Fruit fly (Drosophila melanogaster) whole organism, embryonic: ENCODE data around the gene jim.

ENCODE experiments used
- BEAF-32 ChIP-seq: fragments of 200-800 bp; sonication (Bioruptor generic); optimal IDR thresholded peaks from 3 replicates; lab custom pipeline; 2017; ENCODE audit warnings: missing biosample characterization, missing genetic modification characterization, mild to moderate bottlenecking, moderate library complexity, missing genetic modification reagents
- Bdp1 ChIP-seq: fragments of 200-800 bp; sonication (Bioruptor generic); optimal IDR thresholded peaks from 3 replicates; lab custom pipeline; 2016; ENCODE audit warnings: missing biosample characterization, missing genetic modification characterization
- Bgb ChIP-seq: fragments of 200-800 bp; sonication (Bioruptor generic); IDR thresholded peaks from 2 replicates; pipeline ENCODE4 v1.3.6; 2022; ENCODE audit warnings: missing biosample characterization, missing genetic modification characterization; ENCODE audit not compliant: partially characterized antibody
- C15 ChIP-seq: fragments of 200-800 bp; sonication (Bioruptor generic); IDR thresholded peaks from 3 replicates; pipeline ENCODE4 v1.3.6; 2022; ENCODE audit warnings: missing biosample characterization, missing genetic modification characterization
- CG10147 ChIP-seq: fragments of 200-800 bp; sonication (Bioruptor generic); optimal IDR thresholded peaks from 2 replicates; lab custom pipeline; 2019; ENCODE audit warnings: missing biosample characterization, mild to moderate bottlenecking, missing genetic modification characterization, moderate library complexity
- CG10267 ChIP-seq: fragments of 200-800 bp; sonication (Bioruptor generic); optimal IDR thresholded peaks from 2 replicates; lab custom pipeline; 2018; ENCODE audit warnings: missing biosample characterization, mild to moderate bottlenecking, missing genetic modification characterization, moderate library complexity
- CG10431 ChIP-seq: fragments of 200-800 bp; sonication (Bioruptor generic); optimal IDR thresholded peaks from 3 replicates; lab custom pipeline; 2018; ENCODE audit warnings: missing biosample characterization, mild to moderate bottlenecking, missing genetic modification characterization
- CG13424 ChIP-seq: fragments of 200-800 bp; sonication (Bioruptor generic); optimal IDR thresholded peaks from 2 replicates; lab custom pipeline; 2019; ENCODE audit warnings: missing biosample characterization, mild to moderate bottlenecking, missing genetic modification characterization, moderate library complexity
- CG14860 ChIP-seq: fragments of 200-800 bp; sonication (Bioruptor generic); IDR thresholded peaks from 3 replicates; pipeline ENCODE4 v1.3.6; 2022; ENCODE audit warnings: missing biosample characterization, missing genetic modification characterization; ENCODE audit not compliant: partially characterized antibody
- CG1603 ChIP-seq: fragments of 200-800 bp; sonication (Bioruptor generic); optimal IDR thresholded peaks from 2 replicates; lab custom pipeline; 2019; ENCODE audit warnings: missing biosample characterization, mild to moderate bottlenecking, missing genetic modification characterization, moderate library complexity
- CG17385 ChIP-seq: fragments of 200-800 bp; sonication (Bioruptor generic); optimal IDR thresholded peaks from 3 replicates; lab custom pipeline; 2018; ENCODE audit warnings: missing biosample characterization, mild to moderate bottlenecking, missing genetic modification characterization
- CG18262 ChIP-seq: fragments of 200-800 bp; optimal IDR thresholded peaks from 3 replicates; lab custom pipeline; 2019; ENCODE audit warnings: missing biosample characterization, mild to moderate bottlenecking, missing genetic modification characterization, moderate library complexity
- CG34422 ChIP-seq: fragments of 200-800 bp; sonication (Bioruptor generic); IDR thresholded peaks from 3 replicates; pipeline ENCODE4 v1.3.6; 2022; ENCODE audit warnings: missing biosample characterization, missing genetic modification characterization
- CG6854 ChIP-seq: fragments of 200-800 bp; sonication (Bioruptor generic); optimal IDR thresholded peaks from 3 replicates; lab custom pipeline; 2017; ENCODE audit warnings: missing biosample characterization, mild to moderate bottlenecking, missing genetic modification characterization
- CG7357 ChIP-seq: fragments of 200-800 bp; sonication (Bioruptor generic); IDR thresholded peaks from 3 replicates; pipeline ENCODE4 v1.3.6; 2022; ENCODE audit warnings: missing biosample characterization, missing genetic modification characterization
- CG8765 ChIP-seq: fragments of 200-800 bp; sonication (Bioruptor generic); IDR thresholded peaks from 2 replicates; pipeline ENCODE4 v1.3.6; 2022; ENCODE audit warnings: missing biosample characterization, missing genetic modification characterization
- CHES-1-like ChIP-seq: fragments of 200-800 bp; sonication (Bioruptor generic); optimal IDR thresholded peaks from 2 replicates; lab custom pipeline; 2016; ENCODE audit warnings: missing biosample characterization, missing genetic modification characterization
- Dll ChIP-seq: fragments of 200-800 bp; sonication (Bioruptor generic); IDR thresholded peaks from 4 replicates; pipeline ENCODE4 v1.3.6; 2022; ENCODE audit warnings: missing biosample characterization, missing genetic modification characterization; ENCODE audit not compliant: partially characterized antibody
- Gsc ChIP-seq: fragments of 200-800 bp; sonication (Bioruptor generic); IDR thresholded peaks from 2 replicates; pipeline ENCODE4 v1.3.6; 2022; ENCODE audit warnings: missing biosample characterization, missing genetic modification characterization
- HmgD ChIP-seq: fragments of 200-800 bp; sonication (Bioruptor generic); optimal IDR thresholded peaks from 3 replicates; lab custom pipeline; 2016; ENCODE audit warnings: missing biosample characterization, missing genetic modification characterization
- Mad ChIP-seq: fragments of 200-800 bp; sonication (Bioruptor generic); optimal IDR thresholded peaks from 2 replicates; lab custom pipeline; 2016; ENCODE audit warnings: missing biosample characterization, missing genetic modification characterization
- NK7.1 ChIP-seq: fragments of 200-800 bp; sonication (Bioruptor generic); optimal IDR thresholded peaks from 3 replicates; lab custom pipeline; 2016; ENCODE audit warnings: missing biosample characterization, missing genetic modification characterization
- Nf-YC ChIP-seq: fragments of 200-800 bp; optimal IDR thresholded peaks from 3 replicates; lab custom pipeline; 2019; ENCODE audit warnings: missing biosample characterization, mild to moderate bottlenecking, missing genetic modification characterization, moderate library complexity
- Stat92E ChIP-seq, 3 experiments: fragments of >200 bp in 2 of 3; fragments of 200-800 bp in 1 of 3; sonication (Bioruptor generic) in 1 of 3; optimal IDR thresholded peaks; 2 replicates each; lab custom pipeline; 2017 to 2019; ENCODE audit warnings: missing biosample characterization in 3 of 3, missing genetic modification characterization in 3 of 3, mild to moderate bottlenecking in 1 of 3, moderate library complexity in 1 of 3
- TFAM ChIP-seq: fragments of 200-800 bp; sonication (Bioruptor generic); optimal IDR thresholded peaks from 2 replicates; lab custom pipeline; 2017; ENCODE audit warnings: missing biosample characterization, missing genetic modification characterization, inconsistent platforms
- Xbp1 ChIP-seq: fragments of 200-800 bp; sonication (Bioruptor generic); optimal IDR thresholded peaks from 3 replicates; lab custom pipeline; 2016; ENCODE audit warnings: missing biosample characterization, mild to moderate bottlenecking, missing genetic modification characterization
- YL-1 ChIP-seq: fragments of 200-800 bp; sonication (Bioruptor generic); optimal IDR thresholded peaks from 3 replicates; lab custom pipeline; 2017; ENCODE audit warnings: missing biosample characterization, mild to moderate bottlenecking, missing genetic modification characterization
- cad ChIP-seq: fragments of >200 bp; optimal IDR thresholded peaks from 2 replicates; lab custom pipeline; 2017; ENCODE audit warnings: missing biosample characterization, missing genetic modification characterization
- chinmo ChIP-seq: fragments of 200-800 bp; sonication (Bioruptor generic); IDR thresholded peaks from 4 replicates; pipeline ENCODE4 v1.3.6; 2022; ENCODE audit warnings: missing biosample characterization, missing genetic modification characterization; ENCODE audit not compliant: partially characterized antibody
- exex ChIP-seq: fragments of 200-800 bp; sonication (Bioruptor generic); optimal IDR thresholded peaks from 4 replicates; lab custom pipeline; 2018; ENCODE audit warnings: missing biosample characterization, mild to moderate bottlenecking, missing genetic modification characterization, moderate library complexity
- gcm2 ChIP-seq: fragments of 200-800 bp; sonication (Bioruptor generic); optimal IDR thresholded peaks from 2 replicates; lab custom pipeline; 2016; ENCODE audit warnings: missing biosample characterization, missing genetic modification characterization
- grn ChIP-seq: fragments of 200-800 bp; sonication (Bioruptor generic); optimal IDR thresholded peaks from 3 replicates; lab custom pipeline; 2017; ENCODE audit warnings: missing biosample characterization, missing genetic modification characterization
- gt ChIP-seq: fragments of 200-800 bp; sonication (Bioruptor generic); IDR thresholded peaks from 2 replicates; pipeline ENCODE4 v1.3.6; 2022; ENCODE audit warnings: missing biosample characterization, missing genetic modification characterization
- hb ChIP-seq: fragments of 200-800 bp; sonication (Bioruptor generic); IDR thresholded peaks from 3 replicates; pipeline ENCODE4 v1.3.6; 2022; ENCODE audit warnings: missing biosample characterization, missing genetic modification characterization; ENCODE audit not compliant: partially characterized antibody
- hkb ChIP-seq, 2 experiments: fragments of 200-800 bp in 1 of 2; fragments of >200 bp in 1 of 2; sonication (Bioruptor generic) in 1 of 2; IDR thresholded peaks in 1 of 2; optimal IDR thresholded peaks in 1 of 2; 2 replicates each; pipeline versions ENCODE4 v1.3.6 to Lab custom; 2017 to 2022; ENCODE audit warnings: missing biosample characterization in 1 of 2, missing genetic modification characterization in 1 of 2
- jigr1 ChIP-seq: fragments of 200-800 bp; sonication (Bioruptor generic); IDR thresholded peaks from 3 replicates; pipeline ENCODE4 v1.3.6; 2022; ENCODE audit warnings: missing biosample characterization, missing genetic modification characterization
- p53 ChIP-seq: fragments of 200-800 bp; sonication (Bioruptor generic); optimal IDR thresholded peaks from 2 replicates; lab custom pipeline; 2016; ENCODE audit warnings: missing biosample characterization, missing genetic modification characterization
- pita ChIP-seq: fragments of 200-800 bp; sonication (Bioruptor generic); optimal IDR thresholded peaks from 2 replicates; lab custom pipeline; 2017; ENCODE audit warnings: missing biosample characterization, mild to moderate bottlenecking, missing genetic modification characterization
- pzg ChIP-seq: fragments of 200-800 bp; sonication (Bioruptor generic); optimal IDR thresholded peaks from 3 replicates; lab custom pipeline; 2018; ENCODE audit warnings: missing biosample characterization, mild to moderate bottlenecking, missing genetic modification characterization, moderate library complexity
- ranshi ChIP-seq: fragments of 200-800 bp; sonication (Bioruptor generic); IDR thresholded peaks from 2 replicates; pipeline ENCODE4 v1.3.6; 2022; ENCODE audit warnings: missing biosample characterization, missing genetic modification characterization
- sens ChIP-seq: fragments of 200-800 bp; sonication (Bioruptor generic); peaks from one replicate; lab custom pipeline; 2016; ENCODE audit warnings: missing biosample characterization, missing genetic modification characterization
- slbo ChIP-seq: fragments of 200-800 bp; sonication (Bioruptor generic); IDR thresholded peaks from 2 replicates; pipeline ENCODE4 v1.3.6; 2022; ENCODE audit warnings: missing biosample characterization, missing genetic modification characterization
- sug ChIP-seq: fragments of 200-800 bp; optimal IDR thresholded peaks from 2 replicates; lab custom pipeline; 2019; ENCODE audit warnings: missing biosample characterization, mild to moderate bottlenecking, missing genetic modification characterization, moderate library complexity
- tio ChIP-seq: fragments of 200-800 bp; sonication (Bioruptor generic); optimal IDR thresholded peaks from 2 replicates; lab custom pipeline; 2017; ENCODE audit warnings: missing biosample characterization, missing genetic modification characterization, inconsistent platforms
- twi ChIP-seq: fragments of 200-800 bp; optimal IDR thresholded peaks from 2 replicates; lab custom pipeline; 2019; ENCODE audit warnings: missing biosample characterization, mild to moderate bottlenecking, missing genetic modification characterization, moderate library complexity
- wek ChIP-seq: fragments of 200-800 bp; sonication (Bioruptor generic); optimal IDR thresholded peaks from 3 replicates; lab custom pipeline; 2018; ENCODE audit warnings: missing biosample characterization, mild to moderate bottlenecking, missing genetic modification characterization, moderate library complexity
- yki ChIP-seq: fragments of >200 bp; optimal IDR thresholded peaks from 3 replicates; lab custom pipeline; 2018

The jim gene

DNA sequence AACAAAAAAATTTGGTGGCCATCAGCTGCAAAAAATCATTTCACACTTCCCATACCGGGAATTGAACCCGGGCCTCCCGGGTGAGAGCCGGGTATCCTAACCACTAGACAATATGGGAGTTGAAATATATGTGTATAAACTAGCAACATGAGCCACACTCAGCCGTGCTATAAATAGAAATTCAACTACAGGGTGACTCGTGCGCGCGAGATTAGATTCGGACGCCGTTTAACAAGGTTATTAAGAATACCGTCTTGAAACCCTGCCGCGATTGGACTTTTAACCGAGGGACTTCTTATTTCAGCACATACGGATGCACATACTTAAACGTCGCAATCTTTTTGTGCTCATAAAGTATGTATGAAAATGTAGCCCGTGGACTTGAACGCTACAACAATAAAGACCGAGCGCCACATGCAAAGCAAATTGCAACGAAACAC is 12.7 kb upstream of the jim start (continued):
- no peak for TF ChIP-seq NK7.1 (GFP tag; lab: Kevin White, UChicago)
- TF ChIP-seq CG6854 (GFP tag; lab: Kevin White, UChicago), result no peak
- TF ChIP-seq Mad (GFP tag; lab: Kevin White, UChicago), result no peak
- TF ChIP-seq sens, result peak; percentile 60
- TF ChIP-seq TFAM, result no peak
- no peak for TF ChIP-seq pita (GFP tag; lab: Kevin White, UChicago)
- TF ChIP-seq exex, result peak; percentile 22
- TF ChIP-seq HmgD (GFP tag; lab: Kevin White, UChicago), result no peak
- TF ChIP-seq CG10267, result no peak
- TF ChIP-seq Stat92E (GFP tag; optimal IDR thresholded peaks at IDR 0.05; lab: Kevin White, UChicago), result no peak
- TF ChIP-seq Bgb, result peak; percentile 93
- no peak for TF ChIP-seq CG8765 (GFP tag; lab: Robert Waterston, UW)
- TF ChIP-seq sug (tag; lab: Kevin White, UChicago), result no peak
- no peak for TF ChIP-seq BEAF-32 (GFP tag; lab: Kevin White, UChicago)
- no peak for TF ChIP-seq CG7357
- no peak for TF ChIP-seq jigr1 (GFP tag; lab: Robert Waterston, UW)
- no peak for TF ChIP-seq CG34422 (GFP tag; lab: Robert Waterston, UW)
- TF ChIP-seq gt (GFP tag; lab: Robert Waterston, UW), result no peak
- peak; percentile 95 for TF ChIP-seq CG14860 (GFP tag; lab: Robert Waterston, UW)
- peak; percentile 84; the same call in 2 of the 4 replicates for TF ChIP-seq chinmo (GFP tag; lab: Robert Waterston, UW)
- no peak for TF ChIP-seq CHES-1-like (GFP tag; lab: Kevin White, UChicago)
- TF ChIP-seq CG13424, result no peak
- no peak for TF ChIP-seq tio (GFP tag; lab: Kevin White, UChicago)
- TF ChIP-seq wek (GFP tag; lab: Kevin White, UChicago), result no peak
- TF ChIP-seq CG18262 (tag; lab: Kevin White, UChicago), result peak; percentile 4
- no peak for TF ChIP-seq Nf-YC (tag; lab: Kevin White, UChicago)
- no peak for TF ChIP-seq twi (tag; lab: Kevin White, UChicago)
- no peak for TF ChIP-seq YL-1 (GFP tag; lab: Kevin White, UChicago)
- TF ChIP-seq CG10431 (GFP tag; lab: Kevin White, UChicago), result no peak
- TF ChIP-seq slbo (GFP tag; lab: Robert Waterston, UW), result no peak
- peak; percentile 86 for TF ChIP-seq hb (GFP tag; lab: Robert Waterston, UW)
- TF ChIP-seq Dll (GFP tag; lab: Robert Waterston, UW), result peak; percentile 69
- no peak for TF ChIP-seq grn (GFP tag; lab: Kevin White, UChicago)
- TF ChIP-seq hkb (optimal IDR thresholded peaks at IDR 0.05; lab: Kevin White, UChicago), result no peak
- TF ChIP-seq hkb (GFP tag; IDR thresholded peaks at IDR 0.05; lab: Robert Waterston, UW), result peak; percentile 49
- no peak for TF ChIP-seq gcm2 (GFP tag; lab: Kevin White, UChicago)
- TF ChIP-seq CG10147 (GFP tag; lab: Kevin White, UChicago), result no peak
- TF ChIP-seq Bdp1 (GFP tag; lab: Kevin White, UChicago), result peak; percentile 99
- TF ChIP-seq Xbp1 (GFP tag; lab: Kevin White, UChicago), result no peak
- peak; percentile 32 for TF ChIP-seq cad (GFP tag; lab: Kevin White, UChicago)
- no peak for TF ChIP-seq C15 (GFP tag; lab: Robert Waterston, UW)
- TF ChIP-seq CG1603 (tag; lab: Kevin White, UChicago), result no peak
- no peak for TF ChIP-seq pzg (GFP tag; lab: Kevin White, UChicago)
- no peak; the same call in 1 of the 2 replicates for TF ChIP-seq ranshi (GFP tag; lab: Robert Waterston, UW)
- TF ChIP-seq CG17385 (GFP tag; lab: Kevin White, UChicago), result no peak
- TF ChIP-seq yki (lab: Kevin White, UChicago), result no peak
- TF ChIP-seq Gsc (GFP tag; lab: Robert Waterston, UW), result no peak
- no peak for TF ChIP-seq p53 (GFP tag; lab: Kevin White, UChicago)
